Worm (Caenorhabditis elegans) whole organism, early embryonic: ENCODE results near the gene F42C5.6.

ENCODE experiments used
- B0310.2 ChIP-seq: sonication (generic microtip); optimal IDR thresholded peaks from 2 replicates; lab custom pipeline; 2016; ENCODE audit warnings: mild to moderate bottlenecking, missing genetic modification characterization, missing compliant biosample characterization
- F13C5.2 ChIP-seq: sonication (generic microtip); optimal IDR thresholded peaks from 2 replicates; lab custom pipeline; 2017; ENCODE audit warnings: mild to moderate bottlenecking, missing genetic modification characterization, inconsistent platforms, missing compliant biosample characterization
- aly-1 ChIP-seq: sonication (generic microtip); optimal IDR thresholded peaks from 2 replicates; lab custom pipeline; 2016; ENCODE audit warnings: missing genetic modification characterization, missing compliant biosample characterization
- ama-1 ChIP-seq: fragments of 150-350 bp; optimal IDR thresholded peaks from 2 replicates; lab custom pipeline; 2014
- ceh-36 ChIP-seq: sonication (generic microtip); optimal IDR thresholded peaks from 2 replicates; lab custom pipeline; 2016; ENCODE audit warnings: missing genetic modification characterization, inconsistent platforms, missing compliant biosample characterization
- ets-7 ChIP-seq: sonication (generic microtip); optimal IDR thresholded peaks from 2 replicates; lab custom pipeline; 2016; ENCODE audit warnings: missing genotype, missing genetic modification characterization, missing compliant biosample characterization
- hmbx-1 ChIP-seq: sonication (generic microtip); optimal IDR thresholded peaks from 2 replicates; lab custom pipeline; 2016; ENCODE audit warnings: mild to moderate bottlenecking, missing genetic modification characterization, missing compliant biosample characterization
- hmg-4 ChIP-seq: fragments of 200-800 bp; sonication (Bioruptor generic); optimal IDR thresholded peaks from 2 replicates; lab custom pipeline; 2018; ENCODE audit warnings: mild to moderate bottlenecking, missing genetic modification characterization, missing compliant biosample characterization
- hnd-1 ChIP-seq: sonication (generic microtip); optimal IDR thresholded peaks from 2 replicates; lab custom pipeline; 2016; ENCODE audit warnings: missing genetic modification characterization, missing compliant biosample characterization
- scrt-1 ChIP-seq: fragments of 200-800 bp; sonication (Bioruptor generic); IDR thresholded peaks from 2 replicates; pipeline ENCODE4 v1.3.6; 2022; ENCODE audit warnings: missing genetic modification characterization, missing compliant biosample characterization
- tbx-37 ChIP-seq: fragments of 200-800 bp; sonication (Bioruptor generic); conservative IDR thresholded peaks from 2 replicates; pipeline ENCODE4 v1.3.6; 2022; ENCODE audit warnings: missing genetic modification reagents, missing genetic modification characterization, missing compliant biosample characterization
- tra-4 ChIP-seq: sonication (generic microtip); optimal IDR thresholded peaks from 2 replicates; lab custom pipeline; 2017; ENCODE audit warnings: missing genetic modification characterization, missing compliant biosample characterization

DNA sequence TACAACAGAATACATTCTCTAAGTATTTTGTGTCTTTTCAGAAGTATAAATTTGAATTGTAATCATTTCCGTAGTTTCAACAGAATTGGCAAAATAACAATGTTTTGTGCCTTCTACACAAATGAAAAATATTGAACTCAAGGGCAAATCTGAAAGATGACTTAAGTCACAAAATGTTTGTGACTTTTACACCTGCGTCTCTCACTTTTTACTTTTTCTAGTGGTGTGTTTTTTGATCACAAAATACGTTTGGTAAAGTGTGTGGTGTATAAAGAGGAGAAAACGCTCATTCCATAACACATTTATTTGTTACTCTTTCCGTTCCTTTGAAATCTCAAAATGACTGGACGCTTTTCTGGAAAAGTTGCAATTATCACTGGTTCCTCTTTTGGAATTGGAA is 48.3 kb downstream of the F42C5.6 start, which contains the start of gene C06E4.3:
- TF ChIP-seq ama-1 (lab: Kevin White, UChicago) (no peak), hnd-1 (tag; lab: Kevin White, UChicago) (no peak), B0310.2 (tag; lab: Kevin White, UChicago) (no peak), tbx-37 (no peak), ets-7 (tag; lab: Kevin White, UChicago) (no peak), hmg-4 (GFP tag; lab: Kevin White, UChicago) (no peak), tra-4 (tag; lab: Kevin White, UChicago) (no peak), F13C5.2 (tag; lab: Kevin White, UChicago) (no peak), scrt-1 (GFP tag; lab: Robert Waterston, UW) (no peak), hmbx-1 (tag; lab: Kevin White, UChicago) (no peak), ceh-36 (tag; lab: Kevin White, UChicago) (no peak), aly-1 (no peak)
